Worm (Caenorhabditis elegans) whole organism, late embryonic: ENCODE data around the gene H34I24.1.

Experiments
- C08G9.2 ChIP-seq: sonication (generic microtip); optimal IDR thresholded peaks from 2 replicates; lab custom pipeline; 2016; ENCODE audit warnings: mild to moderate bottlenecking, missing genetic modification characterization, moderate library complexity, missing compliant biosample characterization
- F13H6.1 ChIP-seq: sonication (generic microtip); optimal IDR thresholded peaks from 2 replicates; lab custom pipeline; 2016; ENCODE audit warnings: missing genetic modification characterization, missing compliant biosample characterization
- K09A11.1 ChIP-seq: sonication (generic microtip); optimal IDR thresholded peaks from 2 replicates; lab custom pipeline; 2017; ENCODE audit warnings: antibody characterized with exemption, mild to moderate bottlenecking, missing genetic modification characterization, missing compliant biosample characterization; ENCODE audit not compliant: insufficient read depth
- T23F11.4 ChIP-seq: fragments of 200-800 bp; sonication (Bioruptor generic); optimal IDR thresholded peaks from 2 replicates; lab custom pipeline; 2018; ENCODE audit warnings: mild to moderate bottlenecking, missing genetic modification characterization, missing compliant biosample characterization
- ceh-30 ChIP-seq: fragments of 150-350 bp; optimal IDR thresholded peaks from 2 replicates; lab custom pipeline; 2014; ENCODE audit warnings: missing biosample characterization, missing genetic modification characterization
- ceh-31 ChIP-seq: sonication (generic microtip); optimal IDR thresholded peaks from 2 replicates; lab custom pipeline; 2016; ENCODE audit warnings: missing genetic modification characterization, missing compliant biosample characterization
- ceh-48 ChIP-seq: sonication (generic microtip); optimal IDR thresholded peaks from 2 replicates; lab custom pipeline; 2016; ENCODE audit warnings: missing genetic modification characterization, inconsistent platforms, missing compliant biosample characterization
- ceh-9 ChIP-seq: sonication (generic microtip); optimal IDR thresholded peaks from 2 replicates; lab custom pipeline; 2016; ENCODE audit warnings: mild to moderate bottlenecking, missing genetic modification characterization, inconsistent platforms, missing compliant biosample characterization
- dmd-4 ChIP-seq: sonication (generic microtip); optimal IDR thresholded peaks from 2 replicates; lab custom pipeline; 2016; ENCODE audit warnings: borderline replicate concordance, missing genetic modification characterization, missing compliant biosample characterization
- elt-2 ChIP-seq: sonication (generic microtip); optimal IDR thresholded peaks from 2 replicates; lab custom pipeline; 2016; ENCODE audit warnings: missing genetic modification reagents, missing genetic modification characterization, missing compliant biosample characterization
- ets-4 ChIP-seq: sonication (generic microtip); optimal IDR thresholded peaks from 2 replicates; lab custom pipeline; 2016; ENCODE audit warnings: missing genetic modification characterization, missing compliant biosample characterization
- eyg-1 ChIP-seq: sonication (generic microtip); optimal IDR thresholded peaks from 2 replicates; lab custom pipeline; 2016; ENCODE audit warnings: missing genotype, missing genetic modification characterization, missing compliant biosample characterization
- fax-1 ChIP-seq: sonication (generic microtip); optimal IDR thresholded peaks from 2 replicates; lab custom pipeline; 2016; ENCODE audit warnings: missing genotype, missing genetic modification characterization, missing compliant biosample characterization
- gmeb-2 ChIP-seq: sonication (generic microtip); optimal IDR thresholded peaks from 2 replicates; lab custom pipeline; 2016; ENCODE audit warnings: missing genetic modification characterization, inconsistent platforms, missing compliant biosample characterization
- hlh-13 ChIP-seq: fragments of 200-800 bp; sonication (Bioruptor generic); optimal IDR thresholded peaks from 2 replicates; lab custom pipeline; 2018; ENCODE audit warnings: mild to moderate bottlenecking, missing genetic modification characterization, missing compliant biosample characterization
- hlh-30 ChIP-seq: sonication (generic microtip); optimal IDR thresholded peaks from 2 replicates; lab custom pipeline; 2017; ENCODE audit warnings: antibody characterized with exemption, missing genetic modification characterization, missing compliant biosample characterization; ENCODE audit not compliant: insufficient read depth
- lim-6 ChIP-seq: sonication (generic microtip); optimal IDR thresholded peaks from 2 replicates; lab custom pipeline; 2016; ENCODE audit warnings: missing genetic modification characterization, missing compliant biosample characterization
- lin-11 ChIP-seq: fragments of 200-800 bp; sonication (Bioruptor generic); optimal IDR thresholded peaks from 2 replicates; lab custom pipeline; 2018; ENCODE audit warnings: mild to moderate bottlenecking, missing genetic modification characterization, missing compliant biosample characterization
- madf-2 ChIP-seq: sonication (generic microtip); optimal IDR thresholded peaks from 2 replicates; lab custom pipeline; 2017; ENCODE audit warnings: missing genetic modification characterization, missing compliant biosample characterization
- nfya-1 ChIP-seq: sonication (generic microtip); optimal IDR thresholded peaks from 2 replicates; lab custom pipeline; 2017; ENCODE audit warnings: missing genetic modification characterization, mild to moderate bottlenecking, missing compliant biosample characterization, antibody characterized with exemption, moderate library complexity
- odd-2 ChIP-seq: sonication (generic microtip); optimal IDR thresholded peaks from 2 replicates; lab custom pipeline; 2017; ENCODE audit warnings: antibody characterized with exemption, mild to moderate bottlenecking, missing genetic modification characterization, missing compliant biosample characterization
- pax-1 ChIP-seq: fragments of 150-350 bp; optimal IDR thresholded peaks from 2 replicates; lab custom pipeline; 2014; ENCODE audit warnings: missing biosample characterization, missing genetic modification characterization
- pha-2 ChIP-seq: sonication (generic microtip); optimal IDR thresholded peaks from 2 replicates; lab custom pipeline; 2017; ENCODE audit warnings: mild to moderate bottlenecking, missing genetic modification characterization, missing compliant biosample characterization
- pqm-1 ChIP-seq: sonication (generic microtip); optimal IDR thresholded peaks from 2 replicates; lab custom pipeline; 2016; ENCODE audit warnings: missing genetic modification characterization, missing compliant biosample characterization
- pros-1 ChIP-seq: fragments of 150-350 bp; optimal IDR thresholded peaks from 2 replicates; lab custom pipeline; 2014; ENCODE audit warnings: missing biosample characterization, missing genetic modification reagents, missing genetic modification characterization
- ref-2 ChIP-seq: sonication (generic microtip); optimal IDR thresholded peaks from 2 replicates; lab custom pipeline; 2016; ENCODE audit warnings: missing genetic modification characterization, missing compliant biosample characterization
- rnt-1 ChIP-seq: sonication (generic microtip); optimal IDR thresholded peaks from 2 replicates; lab custom pipeline; 2016; ENCODE audit warnings: missing genetic modification characterization, missing compliant biosample characterization
- sdc-2 ChIP-seq: sonication (generic microtip); optimal IDR thresholded peaks from 2 replicates; lab custom pipeline; 2016; ENCODE audit warnings: missing genotype, missing genetic modification characterization, missing compliant biosample characterization
- syd-9 ChIP-seq: sonication (generic microtip); optimal IDR thresholded peaks from 2 replicates; lab custom pipeline; 2016; ENCODE audit warnings: mild to moderate bottlenecking, missing genetic modification characterization, moderate library complexity, missing compliant biosample characterization
- tbx-2 ChIP-seq: sonication (generic microtip); optimal IDR thresholded peaks from 2 replicates; lab custom pipeline; 2016; ENCODE audit warnings: missing genetic modification characterization, missing compliant biosample characterization
- tbx-7 ChIP-seq: sonication (generic microtip); optimal IDR thresholded peaks from 2 replicates; lab custom pipeline; 2016; ENCODE audit warnings: missing genotype, missing genetic modification characterization, missing compliant biosample characterization
- unc-55 ChIP-seq: sonication (generic microtip); optimal IDR thresholded peaks from 2 replicates; lab custom pipeline; 2017; ENCODE audit warnings: missing biosample characterization, missing genetic modification reagents, missing genetic modification characterization

Gene H34I24.1

DNA sequence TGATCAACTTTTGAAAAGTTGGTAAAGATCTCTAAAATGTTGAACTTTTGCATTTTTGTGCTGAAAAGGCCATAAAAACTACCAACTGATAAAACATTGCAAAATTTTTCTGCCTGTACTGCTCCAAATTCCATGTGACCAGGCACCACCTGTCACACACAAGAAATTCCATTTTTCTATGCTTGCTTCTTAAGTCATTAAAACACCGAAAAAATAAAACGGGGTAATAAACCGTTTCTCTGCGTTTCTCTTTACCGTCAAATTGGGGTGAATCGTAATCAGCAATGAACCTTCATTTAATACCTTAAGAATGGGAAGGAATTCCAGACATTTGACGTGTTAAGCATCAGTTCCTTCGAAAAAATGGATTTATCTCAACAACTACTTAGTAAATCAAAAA is 23.4 kb downstream of the H34I24.1 start:
- no peak for TF ChIP-seq K09A11.1 (tag; lab: Kevin White, UChicago)
- no peak for TF ChIP-seq hlh-30 (tag; lab: Kevin White, UChicago)
- TF ChIP-seq ets-4 (tag; lab: Kevin White, UChicago) = no peak
- no peak for TF ChIP-seq hlh-13 (GFP tag; lab: Kevin White, UChicago)
- no peak for TF ChIP-seq lin-11 (tag; lab: Kevin White, UChicago)
- TF ChIP-seq F13H6.1 (tag; lab: Kevin White, UChicago) = no peak
- TF ChIP-seq pax-1 (tag; lab: Kevin White, UChicago) = no peak
- TF ChIP-seq elt-2 (tag; lab: Kevin White, UChicago) = no peak
- TF ChIP-seq C08G9.2 (tag; lab: Kevin White, UChicago) = no peak
- no peak for TF ChIP-seq syd-9 (tag; lab: Kevin White, UChicago)
- TF ChIP-seq ceh-48 (tag; lab: Kevin White, UChicago) = no peak
- TF ChIP-seq pros-1 (tag; lab: Kevin White, UChicago) = no peak
- no peak for TF ChIP-seq fax-1 (tag; lab: Kevin White, UChicago)
- TF ChIP-seq, all 69 proteins: peak for 0

DNA sequence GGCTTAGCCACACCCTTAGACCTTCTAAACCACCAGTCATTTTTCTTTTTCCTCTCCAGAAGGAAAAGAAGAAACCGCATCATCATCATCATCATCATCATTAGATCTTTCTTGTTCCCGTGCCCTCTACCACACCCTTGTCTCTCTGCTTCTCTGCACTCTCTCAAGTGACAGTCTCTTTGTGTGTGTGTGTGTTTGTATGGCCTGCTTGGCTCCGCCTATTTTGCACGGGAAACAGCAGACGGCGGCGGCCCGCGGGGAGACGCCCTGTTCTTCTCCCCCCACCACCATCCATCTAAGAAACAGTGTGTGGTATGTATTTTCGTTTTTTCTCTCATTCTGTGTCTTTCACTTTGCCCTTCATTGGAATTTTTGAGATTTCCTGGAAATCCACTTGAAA is 25.0 kb downstream of the H34I24.1 start:
- TF ChIP-seq hlh-30 (tag; lab: Kevin White, UChicago) (peak; percentile 29), ceh-48 (tag; lab: Kevin White, UChicago) (no peak), ceh-31 (tag; lab: Kevin White, UChicago) (peak; percentile 28), rnt-1 (tag; lab: Kevin White, UChicago) (peak; percentile 60), T23F11.4 (GFP tag; lab: Kevin White, UChicago) (no peak), nfya-1 (peak; percentile 41), ref-2 (tag; lab: Kevin White, UChicago) (peak; percentile 69), elt-2 (tag; lab: Kevin White, UChicago) (no peak), tbx-2 (tag; lab: Kevin White, UChicago) (peak; percentile 39), pax-1 (tag; lab: Kevin White, UChicago) (no peak), F13H6.1 (tag; lab: Kevin White, UChicago) (peak; percentile 34)

DNA sequence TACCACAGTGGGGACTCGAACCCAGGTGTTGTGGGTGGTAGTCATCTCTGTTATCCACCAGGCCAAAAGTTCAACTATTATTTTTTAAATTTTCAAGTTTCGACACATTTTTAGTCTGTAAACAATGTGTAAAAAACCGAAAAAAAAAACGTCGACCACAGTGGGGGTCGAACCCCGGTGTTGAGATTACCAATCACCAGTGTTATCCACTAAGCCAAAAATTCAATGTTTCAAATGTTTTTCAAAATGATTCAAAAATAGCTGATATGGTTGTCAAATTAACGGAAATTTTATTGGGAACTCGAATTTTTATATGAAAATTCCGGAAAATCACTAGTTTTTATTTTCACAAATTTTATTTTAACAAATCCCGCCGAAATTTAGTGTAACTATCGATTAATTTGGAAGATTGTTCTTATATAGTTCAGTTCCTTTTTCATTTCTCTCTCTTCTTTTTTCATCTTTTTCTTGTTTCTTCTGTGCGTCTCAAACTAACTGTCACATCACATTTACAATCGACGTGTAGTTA is 26.3 kb downstream of the H34I24.1 start:
- no peak for TF ChIP-seq sdc-2 (tag; lab: Kevin White, UChicago)

DNA sequence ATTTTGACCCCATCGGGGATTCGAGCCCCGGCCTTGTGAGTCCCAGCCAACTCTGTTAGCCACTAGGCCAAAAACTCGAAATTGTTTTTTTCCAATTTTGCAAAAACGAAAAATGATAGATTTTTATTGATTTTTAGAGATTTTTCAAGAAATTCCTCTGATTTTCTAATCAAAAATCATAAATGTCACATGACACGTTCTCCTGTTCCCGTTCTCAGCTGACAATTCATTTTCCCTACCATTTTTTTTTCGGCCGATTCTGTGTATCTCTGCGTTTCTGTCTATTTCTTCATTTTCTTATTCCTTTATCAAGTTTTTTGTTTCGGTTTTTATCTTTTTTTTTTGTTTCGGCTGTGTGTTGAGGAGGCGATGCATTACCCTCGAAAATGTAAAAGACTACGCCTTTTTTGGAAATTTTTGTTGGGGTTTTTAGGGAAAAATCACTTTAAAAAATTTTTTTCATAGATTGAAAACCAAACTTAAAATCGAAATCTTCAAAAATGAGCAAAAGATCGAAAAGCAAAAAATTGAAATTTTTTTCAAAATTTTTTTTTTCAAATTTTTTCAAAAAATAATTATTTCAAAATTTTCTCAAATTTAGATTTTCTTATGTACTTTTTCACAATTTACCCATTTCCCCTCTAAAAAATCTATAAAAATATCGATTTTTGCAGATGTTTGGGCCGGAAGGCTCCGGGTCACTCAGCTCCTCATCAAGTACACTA is 27.5 kb downstream of the H34I24.1 start, which contains the start of gene klf-1:
Gene klf-1 (plus strand): TSS at position 675 of the 725 bp plus-strand sequence.
- TF ChIP-seq syd-9 (tag; lab: Kevin White, UChicago) = no peak
- no peak for TF ChIP-seq madf-2 (tag; lab: Kevin White, UChicago)
- no peak for TF ChIP-seq ets-4 (tag; lab: Kevin White, UChicago)
- no peak for TF ChIP-seq pha-2 (tag; lab: Kevin White, UChicago)
- TF ChIP-seq tbx-7 = no peak
- TF ChIP-seq ceh-31 (tag; lab: Kevin White, UChicago) = no peak
- no peak for TF ChIP-seq ceh-9 (tag; lab: Kevin White, UChicago)
- TF ChIP-seq lim-6 (tag; lab: Kevin White, UChicago) = no peak
- TF ChIP-seq hlh-30 (tag; lab: Kevin White, UChicago) = no peak
- TF ChIP-seq unc-55 = no peak
- TF ChIP-seq dmd-4 (tag; lab: Kevin White, UChicago) = no peak
- no peak for TF ChIP-seq gmeb-2
- no peak for TF ChIP-seq ceh-30 (tag; lab: Kevin White, UChicago)
- TF ChIP-seq C08G9.2 (tag; lab: Kevin White, UChicago) = no peak
- TF ChIP-seq eyg-1 (tag; lab: Kevin White, UChicago) = no peak
- TF ChIP-seq, all 69 proteins: peak for 0

DNA sequence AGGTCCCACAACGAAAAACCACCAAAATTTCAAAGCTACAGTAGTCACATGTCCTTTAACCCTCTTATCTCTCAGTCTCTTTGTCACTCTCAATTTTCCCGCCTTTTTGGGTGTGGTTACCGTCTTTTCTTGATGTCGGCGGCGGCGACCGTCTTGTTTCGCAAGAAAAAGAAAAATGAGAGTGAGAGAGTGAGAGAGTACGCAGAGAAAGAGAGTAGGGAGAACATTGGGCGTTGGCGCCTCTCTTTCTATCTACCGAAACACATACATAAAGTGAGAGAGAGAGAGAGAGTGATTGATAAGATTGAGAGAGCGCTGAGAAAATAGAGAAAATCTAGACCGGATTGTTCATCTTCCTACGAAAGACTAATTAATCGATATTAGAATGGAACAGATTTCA is 29.1 kb downstream of the H34I24.1 start:
- TF ChIP-seq odd-2 (no peak), elt-2 (tag; lab: Kevin White, UChicago) (peak; percentile 24), pqm-1 (tag; lab: Kevin White, UChicago) (peak; percentile 52)
- TF ChIP-seq, all 69 proteins: peak for 2
